Worm (Caenorhabditis elegans) whole organism, L4 larva: Measurements from ENCODE around the gene F11C1.10.

Experiments used
- T26A8.4 ChIP-seq: fragments of 200-800 bp; sonication (Bioruptor generic); IDR thresholded peaks from 2 replicates; pipeline ENCODE4 v1.3.6; 2022; ENCODE audit warnings: missing genetic modification characterization, missing compliant biosample characterization
- Y105C5A.15 ChIP-seq: fragments of 200-800 bp; sonication (Bioruptor generic); IDR thresholded peaks from 2 replicates; pipeline ENCODE4 v1.3.6; 2022; ENCODE audit warnings: missing genetic modification characterization, missing compliant biosample characterization
- aha-1 ChIP-seq: fragments of 150-350 bp; peaks from one replicate; lab custom pipeline; 2014; ENCODE audit warnings: missing biosample characterization, missing genetic modification characterization
- arid-1 ChIP-seq: fragments of 200-800 bp; sonication (Bioruptor generic); conservative IDR thresholded peaks from 2 replicates; pipeline ENCODE4 v1.3.6; 2022; ENCODE audit warnings: missing genetic modification reagents, missing genetic modification characterization, missing compliant biosample characterization
- attf-4 ChIP-seq: sonication (generic microtip); optimal IDR thresholded peaks from 3 replicates; lab custom pipeline; 2017; ENCODE audit warnings: missing biosample characterization, missing genetic modification characterization
- ceh-28 ChIP-seq: fragments of 150-350 bp; optimal IDR thresholded peaks from 2 replicates; lab custom pipeline; 2014; ENCODE audit warnings: missing biosample characterization, missing genetic modification reagents, missing genetic modification characterization
- ceh-44 ChIP-seq: fragments of 200-800 bp; sonication (Bioruptor generic); IDR thresholded peaks from 2 replicates; pipeline ENCODE4 v1.3.6; 2022; ENCODE audit warnings: missing genetic modification reagents, missing genetic modification characterization, missing compliant biosample characterization
- ceh-82 ChIP-seq: sonication (generic microtip); optimal IDR thresholded peaks from 2 replicates; lab custom pipeline; 2017; ENCODE audit warnings: missing biosample characterization, missing genetic modification characterization
- daf-16 ChIP-seq, 3 experiments: sonication (generic microtip); optimal IDR thresholded peaks; 2 replicates each; lab custom pipeline; 2016 to 2017; ENCODE audit warnings: missing genetic modification characterization in 3 of 3, missing genetic modification reagents in 3 of 3, mild to moderate bottlenecking in 2 of 3, missing compliant biosample characterization in 2 of 3, missing biosample characterization in 1 of 3, moderate library complexity in 1 of 3
- dmd-6 ChIP-seq: fragments of 200-800 bp; sonication (Bioruptor generic); IDR thresholded peaks from 2 replicates; pipeline ENCODE4 v1.3.6; 2022; ENCODE audit warnings: missing genetic modification reagents, missing genetic modification characterization, missing compliant biosample characterization
- dpl-1 ChIP-seq: fragments of 150-350 bp; optimal IDR thresholded peaks from 2 replicates; lab custom pipeline; 2014; ENCODE audit warnings: missing biosample characterization, missing genetic modification reagents, missing genetic modification characterization
- duxl-1 ChIP-seq: sonication (generic microtip); optimal IDR thresholded peaks from 2 replicates; lab custom pipeline; 2016; ENCODE audit warnings: mild to moderate bottlenecking, missing genetic modification characterization, moderate library complexity, missing compliant biosample characterization; ENCODE audit not compliant: poor library complexity
- dve-1 ChIP-seq: sonication (generic microtip); optimal IDR thresholded peaks from 2 replicates; lab custom pipeline; 2017; ENCODE audit warnings: antibody characterized with exemption, mild to moderate bottlenecking, missing genetic modification characterization, missing compliant biosample characterization; ENCODE audit not compliant: insufficient read depth
- hlh-11 ChIP-seq: fragments of 200-800 bp; sonication (Bioruptor generic); optimal IDR thresholded peaks from 2 replicates; lab custom pipeline; 2018; ENCODE audit warnings: mild to moderate bottlenecking, missing genetic modification characterization, missing compliant biosample characterization
- hlh-30 ChIP-seq: sonication (generic microtip); optimal IDR thresholded peaks from 2 replicates; lab custom pipeline; 2017; ENCODE audit warnings: antibody characterized with exemption, mild to moderate bottlenecking, missing genetic modification characterization, missing compliant biosample characterization; ENCODE audit not compliant: insufficient read depth
- hmg-1.1 ChIP-seq: fragments of 200-800 bp; sonication (Bioruptor generic); IDR thresholded peaks from 2 replicates; pipeline ENCODE4 v1.3.6; 2022; ENCODE audit warnings: missing genetic modification reagents, missing genetic modification characterization, missing compliant biosample characterization
- lin-1 ChIP-seq: fragments of 200-800 bp; sonication (Bioruptor generic); IDR thresholded peaks from 2 replicates; pipeline ENCODE4 v1.3.6; 2022; ENCODE audit warnings: missing genetic modification reagents, missing genetic modification characterization, missing compliant biosample characterization
- lin-13 ChIP-seq: fragments of 150-350 bp; optimal IDR thresholded peaks from 2 replicates; lab custom pipeline; 2014; ENCODE audit warnings: missing biosample characterization, missing genetic modification reagents, missing genetic modification characterization
- lin-29 ChIP-seq: fragments of 200-800 bp; sonication (Bioruptor generic); IDR thresholded peaks from 2 replicates; pipeline ENCODE4 v1.3.6; 2022; ENCODE audit warnings: missing genetic modification reagents, missing genetic modification characterization, missing compliant biosample characterization
- lin-38 ChIP-seq: fragments of 200-800 bp; sonication (Bioruptor generic); IDR thresholded peaks from 2 replicates; pipeline ENCODE4 v1.3.6; 2022; ENCODE audit warnings: missing genetic modification reagents, missing genetic modification characterization, missing compliant biosample characterization
- lsy-2 ChIP-seq, 2 experiments: fragments of 150-350 bp in 1 of 2; sonication (generic microtip) in 1 of 2; optimal IDR thresholded peaks; 2 replicates each; lab custom pipeline; 2014 to 2017; ENCODE audit warnings: missing biosample characterization in 2 of 2, missing genetic modification characterization in 2 of 2
- madf-5 ChIP-seq, 2 experiments: fragments of 200-800 bp; sonication (Bioruptor generic); IDR thresholded peaks; 2 replicates each; pipeline ENCODE4 v1.3.6; 2022; ENCODE audit warnings: missing compliant biosample characterization in 2 of 2, missing genetic modification characterization in 2 of 2
- madf-9 ChIP-seq: fragments of 200-800 bp; sonication (Bioruptor generic); conservative IDR thresholded peaks from 2 replicates; pipeline ENCODE4 v1.3.6; 2022; ENCODE audit warnings: missing genetic modification reagents, missing genetic modification characterization, missing compliant biosample characterization
- mdl-1 ChIP-seq, 2 experiments: fragments of 150-350 bp in 1 of 2; sonication (generic microtip) in 1 of 2; optimal IDR thresholded peaks; 2 replicates each; lab custom pipeline; 2014 to 2017; ENCODE audit warnings: missing biosample characterization in 2 of 2, missing genetic modification characterization in 2 of 2
- mes-2 ChIP-seq: sonication (generic microtip); optimal IDR thresholded peaks from 2 replicates; lab custom pipeline; 2016; ENCODE audit warnings: missing genotype, mild to moderate bottlenecking, missing genetic modification characterization, missing compliant biosample characterization; ENCODE audit not compliant: poor library complexity, severe bottlenecking
- mxl-3 ChIP-seq: fragments of 200-800 bp; sonication (Bioruptor generic); optimal IDR thresholded peaks from 2 replicates; lab custom pipeline; 2018; ENCODE audit warnings: mild to moderate bottlenecking, missing genetic modification characterization, missing compliant biosample characterization
- nhr-102 ChIP-seq: sonication (generic microtip); optimal IDR thresholded peaks from 2 replicates; lab custom pipeline; 2016; ENCODE audit warnings: mild to moderate bottlenecking, missing genetic modification characterization, moderate library complexity, missing compliant biosample characterization
- nhr-11 ChIP-seq: fragments of 150-350 bp; optimal IDR thresholded peaks from 2 replicates; lab custom pipeline; 2014; ENCODE audit warnings: missing biosample characterization, missing genetic modification characterization
- nhr-28 ChIP-seq: fragments of 150-350 bp; optimal IDR thresholded peaks from 2 replicates; lab custom pipeline; 2014; ENCODE audit warnings: missing biosample characterization, missing genetic modification characterization
- nhr-42 ChIP-seq: fragments of 200-800 bp; sonication (Bioruptor generic); IDR thresholded peaks from 2 replicates; pipeline ENCODE4 v1.3.6; 2022; ENCODE audit warnings: missing genetic modification characterization, missing compliant biosample characterization
- nhr-48 ChIP-seq: sonication (generic microtip); optimal IDR thresholded peaks from 2 replicates; lab custom pipeline; 2016; ENCODE audit warnings: mild to moderate bottlenecking, missing genetic modification characterization, missing compliant biosample characterization
- nhr-77 ChIP-seq: fragments of 150-350 bp; optimal IDR thresholded peaks from 2 replicates; lab custom pipeline; 2014; ENCODE audit warnings: missing biosample characterization, missing genetic modification characterization
- pha-4 ChIP-seq, 2 experiments: fragments of 150-350 bp in 1 of 2; fragments of 200-800 bp in 1 of 2; sonication (Bioruptor generic) in 1 of 2; IDR thresholded peaks in 1 of 2; optimal IDR thresholded peaks in 1 of 2; 2 replicates each; pipeline versions ENCODE4 v1.3.6 to Lab custom; 2014 to 2022; ENCODE audit warnings: missing genetic modification characterization in 2 of 2, missing genetic modification reagents in 2 of 2, missing biosample characterization in 1 of 2, missing compliant biosample characterization in 1 of 2
- rbr-2 ChIP-seq: sonication (generic microtip); optimal IDR thresholded peaks from 2 replicates; lab custom pipeline; 2016; ENCODE audit warnings: missing genotype, missing genetic modification characterization, missing compliant biosample characterization
- skn-1 ChIP-seq: fragments of 150-350 bp; optimal IDR thresholded peaks from 2 replicates; lab custom pipeline; 2014; ENCODE audit warnings: missing biosample characterization, missing genetic modification characterization
- snpc-1.2 ChIP-seq: fragments of 200-800 bp; sonication (Bioruptor generic); IDR thresholded peaks from 2 replicates; pipeline ENCODE4 v1.3.6; 2022; ENCODE audit warnings: missing genetic modification reagents, missing genetic modification characterization, missing compliant biosample characterization
- spr-1 ChIP-seq: sonication (generic microtip); optimal IDR thresholded peaks from 2 replicates; lab custom pipeline; 2016; ENCODE audit warnings: mild to moderate bottlenecking, missing genetic modification characterization, missing compliant biosample characterization
- tra-1 ChIP-seq: fragments of 200-800 bp; sonication (Bioruptor generic); IDR thresholded peaks from 2 replicates; pipeline ENCODE4 v1.3.6; 2022; ENCODE audit warnings: missing genetic modification reagents, missing genetic modification characterization, missing compliant biosample characterization
- unc-130 ChIP-seq: sonication (generic microtip); optimal IDR thresholded peaks from 2 replicates; lab custom pipeline; 2016; ENCODE audit warnings: missing genetic modification reagents, missing genetic modification characterization, missing compliant biosample characterization
- unc-62 ChIP-seq, 3 experiments: fragments of 150-350 bp in 1 of 3; sonication (generic microtip); optimal IDR thresholded peaks in 2 of 3; peaks in 1 of 3; 1 replicate in 1 of 3; 2 replicates in 2 of 3; lab custom pipeline; 2014 to 2017; ENCODE audit warnings: missing biosample characterization in 3 of 3, missing genetic modification characterization in 3 of 3, missing genetic modification reagents in 3 of 3, missing genotype in 1 of 3
- vab-7 ChIP-seq: fragments of 200-800 bp; sonication (Bioruptor generic); IDR thresholded peaks from 2 replicates; pipeline ENCODE4 v1.3.6; 2022; ENCODE audit warnings: missing genetic modification reagents, missing genetic modification characterization, missing compliant biosample characterization
- zfp-3 ChIP-seq: fragments of 200-800 bp; sonication (Bioruptor generic); conservative IDR thresholded peaks from 2 replicates; pipeline ENCODE4 v1.3.6; 2022; ENCODE audit warnings: missing genetic modification reagents, missing genetic modification characterization, missing compliant biosample characterization

F11C1.10 gene

DNA sequence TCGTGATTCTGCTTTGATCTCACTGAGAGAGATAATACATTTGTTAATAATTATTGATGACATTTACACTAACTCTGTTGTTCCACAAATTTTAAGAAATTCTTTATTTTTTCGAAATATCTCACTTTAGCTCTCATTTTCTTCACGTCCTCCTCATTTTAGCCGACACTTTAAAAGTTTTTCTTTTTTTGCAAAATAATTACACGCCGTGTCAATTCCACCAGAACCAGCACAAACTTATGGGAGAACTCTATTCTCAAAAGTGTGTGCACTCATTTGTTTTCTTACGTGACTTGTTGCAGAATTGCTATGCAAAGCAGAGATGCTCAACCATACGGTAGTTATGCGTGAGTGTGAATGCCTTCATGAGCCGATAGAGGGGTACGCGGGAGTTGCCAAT is 11.7 kb upstream of the F11C1.10 start, which contains the start of gene frpr-2:
TSS of gene frpr-2 (plus strand) at position 301 of the 400 bp plus-strand sequence.
- TF ChIP-seq mxl-3 (GFP tag; lab: Kevin White, UChicago) (no peak), unc-62 (GFP tag; optimal IDR thresholded peaks at IDR 0.05 in 1 of 2; lab: Kevin White, UChicago) (no peak), unc-62 (tag; optimal IDR thresholded peaks at IDR 0.05; lab: Kevin White, UChicago) (no peak), unc-130 (no peak)
- TF ChIP-seq, all 104 proteins: peak for 0

DNA sequence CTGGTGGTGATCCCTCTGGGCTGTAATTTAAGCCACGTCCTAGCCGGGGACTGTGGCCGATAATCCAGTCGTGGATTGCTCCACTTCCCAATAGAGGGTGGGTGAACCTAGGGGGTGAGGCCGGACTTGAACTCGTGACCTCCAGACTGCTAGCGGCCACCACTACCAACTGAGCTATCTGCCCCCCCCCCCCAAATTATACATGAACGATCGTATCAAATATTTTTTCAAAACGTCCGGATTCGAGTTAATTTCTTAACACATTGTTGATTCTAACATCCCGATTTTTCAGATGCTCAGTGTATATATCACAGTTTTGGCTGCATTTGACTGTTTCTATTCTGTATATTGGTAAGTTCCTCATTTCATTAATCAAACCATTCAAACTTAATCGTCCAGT is 9.8 kb upstream of the F11C1.10 start:
- peak; percentile 69 for TF ChIP-seq snpc-1.2 (GFP tag; lab: Robert Waterston, UW)

ce11 chrX:12975595-12976089 is 1.2 kb upstream of the F11C1.10 start, which contains the start of gene ppk-3:
ppk-3 (minus strand) TSS chrX:12975645.
- TF ChIP-seq nhr-28 (tag; lab: Kevin White, UChicago) (peak; percentile 70), daf-16 (GFP tag; optimal IDR thresholded peaks at IDR 0.05; lab: Kevin White, UChicago) (peak in 1 of 2 experiments; percentile 60), daf-16 (tag; optimal IDR thresholded peaks at IDR 0.05; lab: Kevin White, UChicago) (peak; percentile 47), lin-1 (GFP tag; lab: Robert Waterston, UW) (0 out of 2 replicates have a peak, but pooled peaks have one; percentile 13), vab-7 (GFP tag; lab: Robert Waterston, UW) (no peak), ceh-82 (tag; lab: Kevin White, UChicago) (no peak), skn-1 (tag; lab: Kevin White, UChicago) (no peak), rbr-2 (peak; percentile 62), dpl-1 (GFP tag; lab: Kevin White, UChicago) (peak; percentile 72), madf-5 (GFP tag; IDR thresholded peaks at IDR 0.05; lab: Robert Waterston, UW) (no peak), zfp-3 (GFP tag; lab: Robert Waterston, UW) (no peak), lin-13 (GFP tag; lab: Kevin White, UChicago) (peak; percentile 0), mxl-3 (GFP tag; lab: Kevin White, UChicago) (peak; percentile 72), lin-29 (GFP tag; lab: Robert Waterston, UW) (0 out of 2 replicates have a peak, but pooled peaks have one; percentile 21), arid-1 (GFP tag; lab: Robert Waterston, UW) (0 out of 2 replicates have a peak, but pooled peaks have one; percentile 30), pha-4 (GFP tag; IDR thresholded peaks at IDR 0.05; lab: Robert Waterston, UW) (no peak), pha-4 (tag; optimal IDR thresholded peaks at IDR 0.05; lab: Kevin White, UChicago) (peak; percentile 45), attf-4 (no peak), nhr-102 (tag; lab: Kevin White, UChicago) (peak; percentile 13), dmd-6 (peak; percentile 56), nhr-48 (tag; lab: Kevin White, UChicago) (peak; percentile 16), nhr-42 (GFP tag; lab: Robert Waterston, UW) (peak; percentile 47; the same call in 1 of the 2 replicates), lin-38 (GFP tag; lab: Robert Waterston, UW) (peak; percentile 96), lsy-2 (tag; optimal IDR thresholded peaks at IDR 0.05; lab: Kevin White, UChicago) (peak; percentile 8 to 81), duxl-1 (tag; lab: Kevin White, UChicago) (peak; percentile 25), dve-1 (peak; percentile 75), aha-1 (tag; lab: Kevin White, UChicago) (peak; percentile 98), spr-1 (peak; percentile 9), unc-62 (GFP tag; optimal IDR thresholded peaks at IDR 0.05 in 1 of 2; lab: Kevin White, UChicago) (peak in 1 of 2 experiments; percentile 79), unc-62 (tag; optimal IDR thresholded peaks at IDR 0.05; lab: Kevin White, UChicago) (no peak), nhr-77 (tag; lab: Kevin White, UChicago) (peak; percentile 62), madf-9 (GFP tag; lab: Robert Waterston, UW) (0 out of 2 replicates have a peak, but pooled peaks have one; percentile 11), tra-1 (peak; percentile 48; the same call in 1 of the 2 replicates), hmg-1.1 (GFP tag; lab: Robert Waterston, UW) (peak; percentile 73), nhr-11 (peak; percentile 76), mes-2 (tag; lab: Kevin White, UChicago) (peak; percentile 86), T26A8.4 (GFP tag; lab: Robert Waterston, UW) (peak; percentile 58; the same call in 1 of the 2 replicates), mdl-1 (tag; optimal IDR thresholded peaks at IDR 0.05; lab: Kevin White, UChicago) (peak in 1 of 2 experiments; percentile 75), hlh-11 (peak; percentile 85), hlh-30 (tag; lab: Kevin White, UChicago) (peak; percentile 81), ceh-44 (no peak), Y105C5A.15 (no peak), ceh-28 (tag; lab: Kevin White, UChicago) (no peak)
